Worm (Caenorhabditis elegans) whole organism, late embryonic: ENCODE data around the gene T28F3.8.

Experiments
- C08G9.2 ChIP-seq: sonication (generic microtip); optimal IDR thresholded peaks from 2 replicates; lab custom pipeline; 2016; ENCODE audit warnings: mild to moderate bottlenecking, missing genetic modification characterization, moderate library complexity, missing compliant biosample characterization
- C38D4.7 ChIP-seq: fragments of 200-800 bp; sonication (Bioruptor generic); optimal IDR thresholded peaks from 2 replicates; lab custom pipeline; 2018; ENCODE audit warnings: mild to moderate bottlenecking, missing genetic modification characterization, moderate library complexity, missing compliant biosample characterization
- K02D7.2 ChIP-seq: sonication (generic microtip); optimal IDR thresholded peaks from 2 replicates; lab custom pipeline; 2017; ENCODE audit warnings: mild to moderate bottlenecking, missing genetic modification characterization, missing compliant biosample characterization
- T23F11.4 ChIP-seq: fragments of 200-800 bp; sonication (Bioruptor generic); optimal IDR thresholded peaks from 2 replicates; lab custom pipeline; 2018; ENCODE audit warnings: mild to moderate bottlenecking, missing genetic modification characterization, missing compliant biosample characterization
- ama-1 ChIP-seq: fragments of 150-350 bp; optimal IDR thresholded peaks from 2 replicates; lab custom pipeline; 2014
- ceh-14 ChIP-seq: sonication (generic microtip); optimal IDR thresholded peaks from 2 replicates; lab custom pipeline; 2016; ENCODE audit warnings: missing genotype, missing genetic modification characterization, missing compliant biosample characterization
- ceh-18 ChIP-seq: sonication (generic microtip); optimal IDR thresholded peaks from 2 replicates; lab custom pipeline; 2016; ENCODE audit warnings: missing genetic modification characterization, missing compliant biosample characterization
- ceh-19 ChIP-seq: fragments of 200-800 bp; sonication (Bioruptor generic); optimal IDR thresholded peaks from 2 replicates; lab custom pipeline; 2018; ENCODE audit warnings: mild to moderate bottlenecking, missing genetic modification characterization, missing compliant biosample characterization
- ceh-2 ChIP-seq: sonication (generic microtip); optimal IDR thresholded peaks from 2 replicates; lab custom pipeline; 2016; ENCODE audit warnings: missing genotype, missing genetic modification characterization, missing compliant biosample characterization
- ceh-30 ChIP-seq: fragments of 150-350 bp; optimal IDR thresholded peaks from 2 replicates; lab custom pipeline; 2014; ENCODE audit warnings: missing biosample characterization, missing genetic modification characterization
- ceh-34 ChIP-seq: sonication (generic microtip); optimal IDR thresholded peaks from 2 replicates; lab custom pipeline; 2016; ENCODE audit warnings: mild to moderate bottlenecking, missing genetic modification characterization, missing compliant biosample characterization
- ceh-45 ChIP-seq: fragments of 200-800 bp; sonication (Bioruptor generic); IDR thresholded peaks from 2 replicates; pipeline ENCODE4 v1.3.6; 2022; ENCODE audit warnings: missing genetic modification reagents, missing genetic modification characterization, missing compliant biosample characterization
- che-1 ChIP-seq: sonication (generic microtip); optimal IDR thresholded peaks from 2 replicates; lab custom pipeline; 2016; ENCODE audit warnings: mild to moderate bottlenecking, missing genetic modification characterization, missing compliant biosample characterization
- dmd-4 ChIP-seq: sonication (generic microtip); optimal IDR thresholded peaks from 2 replicates; lab custom pipeline; 2016; ENCODE audit warnings: borderline replicate concordance, missing genetic modification characterization, missing compliant biosample characterization
- dve-1 ChIP-seq: sonication (generic microtip); optimal IDR thresholded peaks from 2 replicates; lab custom pipeline; 2017; ENCODE audit warnings: antibody characterized with exemption, mild to moderate bottlenecking, missing genetic modification characterization, missing compliant biosample characterization
- elt-2 ChIP-seq: sonication (generic microtip); optimal IDR thresholded peaks from 2 replicates; lab custom pipeline; 2016; ENCODE audit warnings: missing genetic modification reagents, missing genetic modification characterization, missing compliant biosample characterization
- ets-4 ChIP-seq: sonication (generic microtip); optimal IDR thresholded peaks from 2 replicates; lab custom pipeline; 2016; ENCODE audit warnings: missing genetic modification characterization, missing compliant biosample characterization
- eyg-1 ChIP-seq: sonication (generic microtip); optimal IDR thresholded peaks from 2 replicates; lab custom pipeline; 2016; ENCODE audit warnings: missing genotype, missing genetic modification characterization, missing compliant biosample characterization
- fax-1 ChIP-seq: sonication (generic microtip); optimal IDR thresholded peaks from 2 replicates; lab custom pipeline; 2016; ENCODE audit warnings: missing genotype, missing genetic modification characterization, missing compliant biosample characterization
- fkh-10 ChIP-seq: fragments of 150-350 bp; optimal IDR thresholded peaks from 2 replicates; lab custom pipeline; 2014; ENCODE audit warnings: missing biosample characterization, missing genetic modification reagents, missing genetic modification characterization
- hlh-6 ChIP-seq: sonication (generic microtip); optimal IDR thresholded peaks from 2 replicates; lab custom pipeline; 2016; ENCODE audit warnings: missing genotype, missing genetic modification characterization, missing compliant biosample characterization
- hlh-8 ChIP-seq: sonication (generic microtip); optimal IDR thresholded peaks from 2 replicates; lab custom pipeline; 2016; ENCODE audit warnings: missing genotype, missing genetic modification characterization, missing compliant biosample characterization
- lim-6 ChIP-seq: sonication (generic microtip); optimal IDR thresholded peaks from 2 replicates; lab custom pipeline; 2016; ENCODE audit warnings: missing genetic modification characterization, missing compliant biosample characterization
- mec-3 ChIP-seq: sonication (generic microtip); optimal IDR thresholded peaks from 2 replicates; lab custom pipeline; 2016; ENCODE audit warnings: borderline replicate concordance, missing genetic modification characterization, missing compliant biosample characterization
- nfya-1 ChIP-seq: sonication (generic microtip); optimal IDR thresholded peaks from 2 replicates; lab custom pipeline; 2017; ENCODE audit warnings: missing genetic modification characterization, mild to moderate bottlenecking, missing compliant biosample characterization, antibody characterized with exemption, moderate library complexity
- nhr-232 ChIP-seq: sonication (generic microtip); optimal IDR thresholded peaks from 2 replicates; lab custom pipeline; 2016; ENCODE audit warnings: missing genetic modification characterization, missing compliant biosample characterization
- npax-4 ChIP-seq: sonication (generic microtip); optimal IDR thresholded peaks from 2 replicates; lab custom pipeline; 2016; ENCODE audit warnings: missing genetic modification characterization, missing compliant biosample characterization
- odd-2 ChIP-seq: sonication (generic microtip); optimal IDR thresholded peaks from 2 replicates; lab custom pipeline; 2017; ENCODE audit warnings: antibody characterized with exemption, mild to moderate bottlenecking, missing genetic modification characterization, missing compliant biosample characterization
- pag-3 ChIP-seq: sonication (generic microtip); optimal IDR thresholded peaks from 2 replicates; lab custom pipeline; 2016; ENCODE audit warnings: missing compliant biosample characterization, missing genetic modification characterization, borderline replicate concordance
- pat-9 ChIP-seq: fragments of 200-800 bp; sonication (Bioruptor generic); optimal IDR thresholded peaks from 2 replicates; lab custom pipeline; 2018; ENCODE audit warnings: mild to moderate bottlenecking, missing genetic modification characterization, moderate library complexity, missing compliant biosample characterization
- pha-4 ChIP-seq: fragments of 150-350 bp; optimal IDR thresholded peaks from 2 replicates; lab custom pipeline; 2018; ENCODE audit warnings: missing biosample characterization, missing genetic modification reagents, missing genetic modification characterization
- pqm-1 ChIP-seq: sonication (generic microtip); optimal IDR thresholded peaks from 2 replicates; lab custom pipeline; 2016; ENCODE audit warnings: missing genetic modification characterization, missing compliant biosample characterization
- pros-1 ChIP-seq: fragments of 150-350 bp; optimal IDR thresholded peaks from 2 replicates; lab custom pipeline; 2014; ENCODE audit warnings: missing biosample characterization, missing genetic modification reagents, missing genetic modification characterization
- rnt-1 ChIP-seq: sonication (generic microtip); optimal IDR thresholded peaks from 2 replicates; lab custom pipeline; 2016; ENCODE audit warnings: missing genetic modification characterization, missing compliant biosample characterization
- sdc-2 ChIP-seq: sonication (generic microtip); optimal IDR thresholded peaks from 2 replicates; lab custom pipeline; 2016; ENCODE audit warnings: missing genotype, missing genetic modification characterization, missing compliant biosample characterization
- syd-9 ChIP-seq: sonication (generic microtip); optimal IDR thresholded peaks from 2 replicates; lab custom pipeline; 2016; ENCODE audit warnings: mild to moderate bottlenecking, missing genetic modification characterization, moderate library complexity, missing compliant biosample characterization
- tbx-2 ChIP-seq: sonication (generic microtip); optimal IDR thresholded peaks from 2 replicates; lab custom pipeline; 2016; ENCODE audit warnings: missing genetic modification characterization, missing compliant biosample characterization
- tbx-7 ChIP-seq: sonication (generic microtip); optimal IDR thresholded peaks from 2 replicates; lab custom pipeline; 2016; ENCODE audit warnings: missing genotype, missing genetic modification characterization, missing compliant biosample characterization
- unc-3 ChIP-seq, 2 experiments: fragments of 200-800 bp in 1 of 2; sonication (Bioruptor generic) in 1 of 2; sonication (generic microtip) in 1 of 2; conservative IDR thresholded peaks in 1 of 2; optimal IDR thresholded peaks in 1 of 2; 2 replicates each; pipeline versions ENCODE4 v1.3.6 to Lab custom; 2016 to 2022; ENCODE audit warnings: missing compliant biosample characterization in 2 of 2, missing genetic modification characterization in 2 of 2, missing genetic modification reagents in 1 of 2
- unc-55 ChIP-seq: sonication (generic microtip); optimal IDR thresholded peaks from 2 replicates; lab custom pipeline; 2017; ENCODE audit warnings: missing biosample characterization, missing genetic modification reagents, missing genetic modification characterization
- zip-5 ChIP-seq: sonication (generic microtip); optimal IDR thresholded peaks from 2 replicates; lab custom pipeline; 2016; ENCODE audit warnings: missing genetic modification characterization, missing compliant biosample characterization
- ztf-16 ChIP-seq: sonication (generic microtip); optimal IDR thresholded peaks from 2 replicates; lab custom pipeline; 2017; ENCODE audit warnings: missing genetic modification characterization, missing compliant biosample characterization

The T28F3.8 gene

DNA sequence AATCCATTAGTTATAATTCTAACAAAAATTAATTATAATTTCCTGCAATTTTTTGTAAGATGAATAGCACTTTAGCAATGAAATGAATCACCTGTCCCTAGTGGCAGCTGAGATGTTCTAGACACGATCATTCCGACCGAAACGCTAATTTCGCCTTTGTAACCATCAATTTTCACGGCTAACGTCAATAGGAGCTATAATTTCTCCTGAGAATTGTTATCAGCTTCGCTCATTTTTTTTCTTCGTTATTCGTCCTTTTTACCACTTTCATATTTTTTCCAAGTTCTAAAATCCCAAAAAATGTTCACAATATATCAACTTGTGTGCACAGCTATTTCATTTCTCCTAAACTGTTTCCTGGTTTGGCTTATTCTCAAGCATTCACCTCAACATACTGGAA, 41.8 kb downstream of the T28F3.8 start, which contains the start of gene str-187:
TSS of gene str-187 (plus strand) at position 301 of the 400 bp plus-strand sequence.
- TF ChIP-seq odd-2 (tag; lab: Kevin White, UChicago) (no peak), pqm-1 (no peak), mec-3 (tag; lab: Kevin White, UChicago) (no peak), T23F11.4 (no peak), C38D4.7 (GFP tag; lab: Kevin White, UChicago) (no peak), tbx-7 (tag; lab: Kevin White, UChicago) (no peak), ceh-14 (tag; lab: Kevin White, UChicago) (no peak), syd-9 (no peak), npax-4 (tag; lab: Kevin White, UChicago) (no peak), ceh-2 (tag; lab: Kevin White, UChicago) (no peak), zip-5 (tag; lab: Kevin White, UChicago) (no peak), tbx-2 (tag; lab: Kevin White, UChicago) (no peak), pat-9 (tag; lab: Kevin White, UChicago) (no peak), nfya-1 (tag; lab: Kevin White, UChicago) (no peak), ama-1 (no peak), pros-1 (tag; lab: Kevin White, UChicago) (no peak), hlh-6 (tag; lab: Kevin White, UChicago) (no peak), ztf-16 (tag; lab: Kevin White, UChicago) (no peak), dmd-4 (no peak), hlh-8 (tag; lab: Kevin White, UChicago) (no peak)

DNA sequence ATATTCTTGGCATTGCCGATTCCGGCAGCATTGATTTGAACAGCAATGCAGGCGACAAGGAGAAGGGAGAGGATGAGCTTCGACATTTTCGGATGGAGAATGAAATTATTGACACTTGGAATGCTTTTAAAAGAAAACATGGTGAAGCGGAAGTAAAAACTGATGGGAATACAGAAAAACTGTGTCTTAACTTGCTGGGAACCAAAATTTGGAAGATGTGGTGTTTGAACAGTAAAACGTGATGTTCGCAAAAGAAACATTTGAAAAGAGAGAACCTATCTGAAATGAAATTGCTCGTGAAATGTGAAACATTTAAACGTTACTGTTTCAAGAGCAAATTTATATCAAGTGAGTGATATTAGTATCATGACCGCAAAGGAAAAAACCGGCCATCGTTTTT, 42.4 kb downstream of the T28F3.8 start, which contains the start of gene F26D10.13:
TSS of gene F26D10.13 (minus strand) at position 101 of the 400 bp plus-strand sequence.
- TF ChIP-seq sdc-2 (no peak), ama-1 (no peak), dve-1 (tag; lab: Kevin White, UChicago) (no peak), C08G9.2 (no peak), zip-5 (tag; lab: Kevin White, UChicago) (no peak), ceh-45 (GFP tag; lab: Robert Waterston, UW) (no peak), che-1 (tag; lab: Kevin White, UChicago) (no peak), ets-4 (tag; lab: Kevin White, UChicago) (no peak), T23F11.4 (no peak), C38D4.7 (GFP tag; lab: Kevin White, UChicago) (no peak), ceh-14 (tag; lab: Kevin White, UChicago) (no peak), nhr-232 (tag; lab: Kevin White, UChicago) (no peak)

DNA sequence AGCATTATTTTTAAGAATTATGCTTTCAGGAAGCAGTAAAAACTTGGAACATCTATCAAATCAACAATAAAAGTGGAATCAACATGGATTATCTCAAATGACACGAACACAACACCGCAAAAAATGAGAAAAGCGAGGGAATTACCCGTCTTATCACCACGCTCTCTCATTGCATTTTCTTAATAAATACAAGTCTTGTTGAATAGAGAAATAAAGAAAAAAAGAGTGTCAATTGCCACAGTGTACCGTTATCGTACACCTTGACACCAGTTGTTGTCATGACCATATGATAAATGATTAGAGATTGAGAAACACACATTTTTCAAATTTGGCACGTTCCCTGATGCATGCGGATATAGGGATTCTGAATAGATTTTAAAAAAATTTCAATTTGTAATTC, 43.4 kb downstream of the T28F3.8 start:
- TF ChIP-seq elt-2 (peak; percentile 83), eyg-1 (no peak)
- TF ChIP-seq, all 69 proteins: peak for 1

DNA sequence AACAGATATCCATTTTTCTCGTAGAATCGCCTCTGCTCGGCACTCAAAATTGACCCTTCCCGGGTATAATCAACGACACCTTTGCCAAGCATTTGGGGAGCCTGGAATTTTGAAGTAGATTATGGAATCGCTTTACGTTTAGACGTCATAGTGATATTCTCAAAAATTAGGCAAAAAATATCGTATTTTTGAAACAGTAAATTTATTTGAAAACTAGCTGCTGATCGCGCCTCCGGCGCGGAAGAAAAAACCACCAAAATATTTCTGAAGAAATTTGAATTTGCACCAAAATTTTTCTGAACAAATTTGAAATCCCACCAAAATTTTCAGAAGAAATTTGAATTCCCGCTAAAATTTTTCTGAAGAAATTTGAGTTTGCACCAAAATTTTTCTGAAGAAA, 44.7 kb downstream of the T28F3.8 start, which contains the start of gene ZK550.6:
TSS of gene ZK550.6 (minus strand) at position 101 of the 400 bp plus-strand sequence.
- no peak for TF ChIP-seq pros-1 (tag; lab: Kevin White, UChicago)
- TF ChIP-seq hlh-6 (tag; lab: Kevin White, UChicago), result no peak
- TF ChIP-seq ceh-18, result no peak
- no peak for TF ChIP-seq elt-2
- TF ChIP-seq K02D7.2 (tag; lab: Kevin White, UChicago), result no peak
- TF ChIP-seq rnt-1, result no peak
- no peak for TF ChIP-seq T23F11.4
- no peak for TF ChIP-seq ceh-34 (tag; lab: Kevin White, UChicago)
- TF ChIP-seq unc-55, result no peak
- no peak for TF ChIP-seq ceh-30
- no peak for TF ChIP-seq pha-4 (tag; lab: Kevin White, UChicago)
- no peak for TF ChIP-seq ceh-19 (GFP tag; lab: Kevin White, UChicago)
- no peak for TF ChIP-seq lim-6
- no peak for TF ChIP-seq unc-3 (GFP tag; conservative IDR thresholded peaks at IDR 0.05; lab: Robert Waterston, UW)
- no peak for TF ChIP-seq unc-3 (tag; optimal IDR thresholded peaks at IDR 0.05; lab: Kevin White, UChicago)
- no peak for TF ChIP-seq fax-1 (tag; lab: Kevin White, UChicago)
- no peak for TF ChIP-seq pag-3 (tag; lab: Kevin White, UChicago)
- TF ChIP-seq fkh-10 (GFP tag; lab: Kevin White, UChicago), result no peak
- TF ChIP-seq, all 69 proteins: peak for 0
